Worm (Caenorhabditis elegans) whole organism, L4 larva: Measurements from ENCODE around the gene C14A4.13.

Experiments used
- F10B5.3 ChIP-seq: sonication (generic microtip); optimal IDR thresholded peaks from 2 replicates; lab custom pipeline; 2016; ENCODE audit warnings: mild to moderate bottlenecking, missing genetic modification characterization, missing compliant biosample characterization
- F44E2.7 ChIP-seq: fragments of 200-800 bp; sonication (Bioruptor generic); IDR thresholded peaks from 2 replicates; pipeline ENCODE4 v2.1.2; 2022; ENCODE audit warnings: missing genetic modification characterization, missing compliant biosample characterization
- Y105C5A.15 ChIP-seq: fragments of 200-800 bp; sonication (Bioruptor generic); IDR thresholded peaks from 2 replicates; pipeline ENCODE4 v1.3.6; 2022; ENCODE audit warnings: missing genetic modification characterization, missing compliant biosample characterization
- Y48G9A.11 ChIP-seq: fragments of 200-800 bp; sonication (Bioruptor generic); IDR thresholded peaks from 2 replicates; pipeline ENCODE4 v1.3.6; 2022; ENCODE audit warnings: missing genetic modification reagents, missing genetic modification characterization, missing compliant biosample characterization
- Y5F2A.4 ChIP-seq: fragments of 200-800 bp; sonication (Bioruptor generic); optimal IDR thresholded peaks from 2 replicates; lab custom pipeline; 2018; ENCODE audit warnings: mild to moderate bottlenecking, missing genetic modification characterization, missing compliant biosample characterization
- aha-1 ChIP-seq: fragments of 150-350 bp; peaks from one replicate; lab custom pipeline; 2014; ENCODE audit warnings: missing biosample characterization, missing genetic modification characterization
- aly-2 ChIP-seq: sonication (generic microtip); optimal IDR thresholded peaks from 2 replicates; lab custom pipeline; 2018; ENCODE audit warnings: missing biosample characterization, missing genetic modification characterization
- arid-1 ChIP-seq: fragments of 200-800 bp; sonication (Bioruptor generic); conservative IDR thresholded peaks from 2 replicates; pipeline ENCODE4 v1.3.6; 2022; ENCODE audit warnings: missing genetic modification reagents, missing genetic modification characterization, missing compliant biosample characterization
- attf-4 ChIP-seq: sonication (generic microtip); optimal IDR thresholded peaks from 3 replicates; lab custom pipeline; 2017; ENCODE audit warnings: missing biosample characterization, missing genetic modification characterization
- ceh-32 ChIP-seq: sonication (generic microtip); optimal IDR thresholded peaks from 2 replicates; lab custom pipeline; 2016; ENCODE audit warnings: mild to moderate bottlenecking, missing genetic modification characterization, missing compliant biosample characterization; ENCODE audit not compliant: poor library complexity
- ceh-44 ChIP-seq: fragments of 200-800 bp; sonication (Bioruptor generic); IDR thresholded peaks from 2 replicates; pipeline ENCODE4 v1.3.6; 2022; ENCODE audit warnings: missing genetic modification reagents, missing genetic modification characterization, missing compliant biosample characterization
- ces-1 ChIP-seq: fragments of 150-350 bp; sonication (generic microtip); optimal IDR thresholded peaks from 4 replicates; lab custom pipeline; 2014; ENCODE audit warnings: missing biosample characterization, missing genetic modification reagents, missing genetic modification characterization
- ctbp-1 ChIP-seq: fragments of 200-800 bp; sonication (Bioruptor generic); IDR thresholded peaks from 2 replicates; pipeline ENCODE4 v1.3.6; 2022; ENCODE audit warnings: missing genetic modification reagents, missing genetic modification characterization, missing compliant biosample characterization
- daf-16 ChIP-seq, 3 experiments: sonication (generic microtip); optimal IDR thresholded peaks; 2 replicates each; lab custom pipeline; 2016 to 2017; ENCODE audit warnings: missing genetic modification characterization in 3 of 3, missing genetic modification reagents in 3 of 3, mild to moderate bottlenecking in 2 of 3, missing compliant biosample characterization in 2 of 3, missing biosample characterization in 1 of 3, moderate library complexity in 1 of 3
- daf-19 ChIP-seq: fragments of 200-800 bp; sonication (Bioruptor generic); conservative IDR thresholded peaks from 2 replicates; pipeline ENCODE4 v1.3.6; 2022; ENCODE audit warnings: missing genetic modification characterization, missing compliant biosample characterization
- dpl-1 ChIP-seq: fragments of 150-350 bp; optimal IDR thresholded peaks from 2 replicates; lab custom pipeline; 2014; ENCODE audit warnings: missing biosample characterization, missing genetic modification reagents, missing genetic modification characterization
- dve-1 ChIP-seq: sonication (generic microtip); optimal IDR thresholded peaks from 2 replicates; lab custom pipeline; 2017; ENCODE audit warnings: antibody characterized with exemption, mild to moderate bottlenecking, missing genetic modification characterization, missing compliant biosample characterization; ENCODE audit not compliant: insufficient read depth
- hmg-1.1 ChIP-seq: fragments of 200-800 bp; sonication (Bioruptor generic); IDR thresholded peaks from 2 replicates; pipeline ENCODE4 v1.3.6; 2022; ENCODE audit warnings: missing genetic modification reagents, missing genetic modification characterization, missing compliant biosample characterization
- lir-3 ChIP-seq: sonication (generic microtip); optimal IDR thresholded peaks from 2 replicates; lab custom pipeline; 2016; ENCODE audit warnings: mild to moderate bottlenecking, missing genetic modification characterization, missing compliant biosample characterization
- mes-2 ChIP-seq: sonication (generic microtip); optimal IDR thresholded peaks from 2 replicates; lab custom pipeline; 2016; ENCODE audit warnings: missing genotype, mild to moderate bottlenecking, missing genetic modification characterization, missing compliant biosample characterization; ENCODE audit not compliant: poor library complexity, severe bottlenecking
- mxl-2 ChIP-seq: fragments of 200-800 bp; sonication (Bioruptor generic); conservative IDR thresholded peaks from 2 replicates; pipeline ENCODE4 v1.3.6; 2022; ENCODE audit warnings: missing genetic modification reagents, missing genetic modification characterization, missing compliant biosample characterization
- mxl-3 ChIP-seq: fragments of 200-800 bp; sonication (Bioruptor generic); optimal IDR thresholded peaks from 2 replicates; lab custom pipeline; 2018; ENCODE audit warnings: mild to moderate bottlenecking, missing genetic modification characterization, missing compliant biosample characterization
- nhr-11 ChIP-seq: fragments of 150-350 bp; optimal IDR thresholded peaks from 2 replicates; lab custom pipeline; 2014; ENCODE audit warnings: missing biosample characterization, missing genetic modification characterization
- nhr-25 ChIP-seq: sonication (generic microtip); optimal IDR thresholded peaks from 2 replicates; lab custom pipeline; 2017; ENCODE audit warnings: missing genetic modification characterization, mild to moderate bottlenecking, missing compliant biosample characterization, antibody characterized with exemption, moderate library complexity, borderline replicate concordance; ENCODE audit not compliant: insufficient read depth
- nhr-41 ChIP-seq: fragments of 200-800 bp; sonication (Bioruptor generic); IDR thresholded peaks from 2 replicates; pipeline ENCODE4 v1.3.6; 2022; ENCODE audit warnings: missing genetic modification reagents, missing genetic modification characterization, missing compliant biosample characterization
- nhr-42 ChIP-seq: fragments of 200-800 bp; sonication (Bioruptor generic); IDR thresholded peaks from 2 replicates; pipeline ENCODE4 v1.3.6; 2022; ENCODE audit warnings: missing genetic modification characterization, missing compliant biosample characterization
- php-3 ChIP-seq: fragments of 200-800 bp; sonication (Bioruptor generic); IDR thresholded peaks from 2 replicates; pipeline ENCODE4 v1.3.6; 2022; ENCODE audit warnings: missing genetic modification reagents, missing genetic modification characterization, missing compliant biosample characterization
- snpc-4 ChIP-seq: fragments of 150-350 bp; optimal IDR thresholded peaks from 2 replicates; lab custom pipeline; 2014; ENCODE audit warnings: missing biosample characterization, missing genetic modification characterization
- tag-97 ChIP-seq: fragments of 200-800 bp; sonication (Bioruptor generic); IDR thresholded peaks from 2 replicates; pipeline ENCODE4 v1.3.6; 2022; ENCODE audit warnings: missing genetic modification characterization, missing compliant biosample characterization
- unc-62 ChIP-seq, 3 experiments: fragments of 150-350 bp in 1 of 3; sonication (generic microtip); optimal IDR thresholded peaks in 2 of 3; peaks in 1 of 3; 1 replicate in 1 of 3; 2 replicates in 2 of 3; lab custom pipeline; 2014 to 2017; ENCODE audit warnings: missing biosample characterization in 3 of 3, missing genetic modification characterization in 3 of 3, missing genetic modification reagents in 3 of 3, missing genotype in 1 of 3
- zfp-3 ChIP-seq: fragments of 200-800 bp; sonication (Bioruptor generic); conservative IDR thresholded peaks from 2 replicates; pipeline ENCODE4 v1.3.6; 2022; ENCODE audit warnings: missing genetic modification reagents, missing genetic modification characterization, missing compliant biosample characterization
- zip-11 ChIP-seq: fragments of 200-800 bp; sonication (Bioruptor generic); IDR thresholded peaks from 2 replicates; pipeline ENCODE4 v1.3.6; 2022; ENCODE audit warnings: missing genetic modification characterization, missing compliant biosample characterization
- zip-2 ChIP-seq: fragments of 150-350 bp; optimal IDR thresholded peaks from 2 replicates; lab custom pipeline; 2014; ENCODE audit warnings: missing biosample characterization, missing genetic modification characterization
- ztf-7 ChIP-seq: fragments of 150-350 bp; optimal IDR thresholded peaks from 2 replicates; lab custom pipeline; 2014; ENCODE audit warnings: missing biosample characterization, missing genetic modification characterization

C14A4.13 gene

ce11 chrII:10618157-10618556, at the start of gene C14A4.13:
Gene C14A4.13 (plus strand): TSS chrII:10618457.
- no peak for TF ChIP-seq tag-97 (GFP tag; lab: Robert Waterston, UW)
- TF ChIP-seq ctbp-1 (GFP tag; lab: Robert Waterston, UW): no peak
- TF ChIP-seq aha-1 (tag; lab: Kevin White, UChicago): peak; percentile 48
- no peak for TF ChIP-seq dve-1 (tag; lab: Kevin White, UChicago)
- no peak for TF ChIP-seq F10B5.3 (tag; lab: Kevin White, UChicago)
- TF ChIP-seq attf-4 (tag; lab: Kevin White, UChicago): no peak
- TF ChIP-seq unc-62 (GFP tag; optimal IDR thresholded peaks at IDR 0.05 in 1 of 2; lab: Kevin White, UChicago): no peak
- TF ChIP-seq unc-62 (tag; optimal IDR thresholded peaks at IDR 0.05; lab: Kevin White, UChicago): no peak
- no peak for TF ChIP-seq mes-2 (tag; lab: Kevin White, UChicago)
- no peak for TF ChIP-seq dpl-1 (GFP tag; lab: Kevin White, UChicago)

- TF ChIP-seq daf-16 (GFP tag; optimal IDR thresholded peaks at IDR 0.05; lab: Kevin White, UChicago) (peak in 1 of 2 experiments; percentile 54), daf-16 (tag; optimal IDR thresholded peaks at IDR 0.05; lab: Kevin White, UChicago) (no peak), aly-2 (tag; lab: Kevin White, UChicago) (no peak), nhr-11 (tag; lab: Kevin White, UChicago) (peak; percentile 75), Y48G9A.11 (GFP tag; lab: Robert Waterston, UW) (no peak)
Observed at ce11 chrII:10569498-10569897, 48.8 kb upstream of the C14A4.13 start.

- TF ChIP-seq zip-2 (tag; lab: Kevin White, UChicago): no peak
- TF ChIP-seq snpc-4 (tag; lab: Kevin White, UChicago): no peak
- TF ChIP-seq nhr-42 (GFP tag; lab: Robert Waterston, UW): no peak
- TF ChIP-seq ceh-44 (GFP tag; lab: Robert Waterston, UW): no peak
- TF ChIP-seq ceh-32: no peak
- no peak for TF ChIP-seq arid-1 (GFP tag; lab: Robert Waterston, UW)
- no peak for TF ChIP-seq F44E2.7 (GFP tag; lab: Robert Waterston, UW)
- no peak for TF ChIP-seq mxl-3 (GFP tag; lab: Kevin White, UChicago)
- TF ChIP-seq mxl-2 (GFP tag; lab: Robert Waterston, UW): no peak
Observed at ce11 chrII:10570302-10570701, 48.0 kb upstream of the C14A4.13 start, which contains the start of gene txt-13. Gene txt-13 (plus strand): TSS chrII:10570602.

DNA sequence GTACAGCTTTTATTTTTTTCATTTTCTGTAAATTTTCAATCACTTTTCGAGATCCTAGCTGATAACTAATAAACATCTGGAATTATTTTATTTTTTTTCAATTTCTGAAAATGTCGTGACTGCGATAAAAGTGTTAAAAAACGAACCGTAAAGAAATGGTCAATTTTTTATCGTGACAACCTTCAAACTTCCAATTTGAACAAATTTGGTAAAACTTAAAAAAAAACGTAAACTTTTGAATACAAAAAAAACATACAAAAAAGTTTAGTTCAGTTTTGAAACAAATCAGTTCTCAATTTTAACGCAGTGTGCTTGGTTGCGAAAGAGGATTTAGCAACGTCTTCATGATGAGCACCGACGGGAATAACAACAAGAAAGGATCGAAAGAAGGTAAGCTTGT, 46.3 kb upstream of the C14A4.13 start, which contains the start of gene C06A1.3:
TSS of gene C06A1.3 (plus strand) at position 301 of the 400 bp plus-strand sequence.
- no peak for TF ChIP-seq zfp-3 (GFP tag; lab: Robert Waterston, UW)
- TF ChIP-seq Y105C5A.15 (GFP tag; lab: Robert Waterston, UW): no peak
- no peak for TF ChIP-seq dpl-1 (GFP tag; lab: Kevin White, UChicago)
- TF ChIP-seq daf-19 (GFP tag; lab: Robert Waterston, UW): no peak
- TF ChIP-seq ces-1 (GFP tag; lab: Kevin White, UChicago): no peak
- no peak for TF ChIP-seq ztf-7 (tag; lab: Kevin White, UChicago)
- TF ChIP-seq nhr-25 (tag; lab: Kevin White, UChicago): no peak
- TF ChIP-seq lir-3 (tag; lab: Kevin White, UChicago): no peak
- no peak for TF ChIP-seq Y5F2A.4 (GFP tag; lab: Kevin White, UChicago)
- TF ChIP-seq nhr-41 (GFP tag; lab: Robert Waterston, UW): no peak
- no peak for TF ChIP-seq php-3 (GFP tag; lab: Robert Waterston, UW)
- no peak for TF ChIP-seq zip-11 (GFP tag; lab: Robert Waterston, UW)
- TF ChIP-seq hmg-1.1 (GFP tag; lab: Robert Waterston, UW): no peak
